Comparison of ENCODE assay signal across 1 fruit fly cellular context in the genomic region with DNA sequence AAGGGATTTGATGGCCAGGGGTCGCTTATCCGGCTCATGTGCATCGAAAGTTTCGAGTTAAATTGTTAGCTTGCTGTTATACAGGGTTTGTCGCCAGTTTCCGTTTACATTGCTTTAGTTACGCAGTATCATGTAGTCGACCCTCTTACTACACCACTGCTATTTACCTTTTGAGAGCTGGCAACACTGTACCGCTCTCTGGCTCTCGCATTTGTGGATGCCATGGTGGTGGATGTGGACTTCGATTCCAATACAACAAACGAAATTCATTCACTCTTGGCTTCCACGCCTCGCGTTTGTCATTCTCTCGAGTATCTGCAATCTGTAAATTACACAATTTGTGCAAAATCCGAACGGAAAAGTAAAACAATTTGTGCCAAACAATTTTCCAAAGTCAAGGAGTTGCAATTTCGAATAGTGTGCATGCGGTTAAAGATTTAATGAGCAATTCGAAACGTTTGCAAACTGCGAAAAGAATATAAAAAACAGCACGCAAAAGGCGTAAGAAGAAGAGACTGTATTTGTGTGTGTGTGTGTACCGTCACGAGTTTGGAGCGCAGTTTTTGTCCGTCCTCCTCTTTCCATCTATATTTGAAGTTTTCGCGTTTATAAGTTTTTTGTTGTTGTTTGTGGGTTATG.
TF ChIP-seq lines count a peak whose summit lies in the region.

No protein-coding gene starts in this region.

TF ChIP-seq in whole organism, embryonic, 481 proteins besides CTCF, POLR2A, EP300 and RAD21 (continued from another document and continues in another):
- TF ChIP-seq otp (GFP tag; IDR thresholded peaks at IDR 0.05; lab: Robert Waterston, UW) (no peak), emc (GFP tag; optimal IDR thresholded peaks at IDR 0.05; lab: Kevin White, UChicago) (no peak), pb (GFP tag; optimal IDR thresholded peaks at IDR 0.05; lab: Kevin White, UChicago) (no peak), CG10321 (GFP tag; IDR thresholded peaks at IDR 0.05; lab: Robert Waterston, UW) (no peak), Sin3A (optimal IDR thresholded peaks at IDR 0.05; lab: Kevin White, UChicago) (no peak), ci (GFP tag; IDR thresholded peaks at IDR 0.05; lab: Robert Waterston, UW) (peak; percentile 62; the same call in 2 of the 3 replicates), so (GFP tag; IDR thresholded peaks at IDR 0.05; lab: Robert Waterston, UW) (0 out of 3 replicates have a peak, but pooled peaks have one; percentile 18), dimm (GFP tag; IDR thresholded peaks at IDR 0.05; lab: Robert Waterston, UW) (no peak), Dref (GFP tag; IDR thresholded peaks at IDR 0.05; lab: Robert Waterston, UW) (no peak; the same call in 1 of the 2 replicates), CG31365 (tag; optimal IDR thresholded peaks at IDR 0.05; lab: Kevin White, UChicago) (no peak), NC2β (GFP tag; optimal IDR thresholded peaks at IDR 0.05; lab: Kevin White, UChicago) (no peak), sug (tag; optimal IDR thresholded peaks at IDR 0.05; lab: Kevin White, UChicago) (peak; percentile 38), PHDP (tag; optimal IDR thresholded peaks at IDR 0.05; lab: Kevin White, UChicago) (no peak), Trl (optimal IDR thresholded peaks at IDR 0.05; lab: Kevin White, UChicago) (peak; percentile 81 to 84), Trl (GFP tag; optimal IDR thresholded peaks at IDR 0.05; lab: Kevin White, UChicago) (peak; percentile 60), Ets65A (GFP tag; lab: Kevin White, UChicago) (no peak), Meics (GFP tag; optimal IDR thresholded peaks at IDR 0.05; lab: Kevin White, UChicago) (peak; percentile 30), jumu (GFP tag; optimal IDR thresholded peaks at IDR 0.05; lab: Kevin White, UChicago) (no peak), D (optimal IDR thresholded peaks at IDR 0.05; lab: Kevin White, UChicago) (no peak), D (GFP tag; optimal IDR thresholded peaks at IDR 0.05; lab: Kevin White, UChicago) (no peak), CG4730 (GFP tag; IDR thresholded peaks at IDR 0.05; lab: Robert Waterston, UW) (no peak), Nf-YB (GFP tag; optimal IDR thresholded peaks at IDR 0.05; lab: Kevin White, UChicago) (no peak), Fer1 (GFP tag; optimal IDR thresholded peaks at IDR 0.05; lab: Kevin White, UChicago) (peak; percentile 63), CG17361 (GFP tag; IDR thresholded peaks at IDR 0.05; lab: Robert Waterston, UW) (0 out of 3 replicates have a peak, but pooled peaks have one; percentile 23), HLH4C (GFP tag; IDR thresholded peaks at IDR 0.05; lab: Robert Waterston, UW; ENCODE audit: partially characterized antibody) (peak; percentile 100), Mad (GFP tag; optimal IDR thresholded peaks at IDR 0.05; lab: Kevin White, UChicago) (no peak), Abd-B (GFP tag; optimal IDR thresholded peaks at IDR 0.05; lab: Kevin White, UChicago) (no peak), Scr (GFP tag; IDR thresholded peaks at IDR 0.05; lab: Robert Waterston, UW; ENCODE audit: partially characterized antibody) (peak; percentile 88), C15 (GFP tag; IDR thresholded peaks at IDR 0.05; lab: Robert Waterston, UW) (no peak), chif (GFP tag; optimal IDR thresholded peaks at IDR 0.05; lab: Kevin White, UChicago) (no peak), CG30020 (tag; optimal IDR thresholded peaks at IDR 0.05; lab: Kevin White, UChicago) (no peak), CHES-1-like (GFP tag; optimal IDR thresholded peaks at IDR 0.05; lab: Kevin White, UChicago) (no peak), hb (GFP tag; IDR thresholded peaks at IDR 0.05; lab: Robert Waterston, UW; ENCODE audit: partially characterized antibody) (peak; percentile 100), Doc3 (GFP tag; IDR thresholded peaks at IDR 0.05; lab: Robert Waterston, UW; ENCODE audit: partially characterized antibody) (peak; percentile 80), CG17912 (GFP tag; optimal IDR thresholded peaks at IDR 0.05; lab: Kevin White, UChicago) (peak; percentile 30), CG14667 (GFP tag; IDR thresholded peaks at IDR 0.05; lab: Robert Waterston, UW) (no peak), CG7987 (GFP tag; optimal IDR thresholded peaks at IDR 0.05; lab: Kevin White, UChicago) (peak; percentile 35), Dad (GFP tag; optimal IDR thresholded peaks at IDR 0.05; lab: Kevin White, UChicago) (no peak), Hand (GFP tag; optimal IDR thresholded peaks at IDR 0.05; lab: Kevin White, UChicago) (peak; percentile 4), maf-S (GFP tag; optimal IDR thresholded peaks at IDR 0.05; lab: Kevin White, UChicago) (no peak), Deaf1 (tag; optimal IDR thresholded peaks at IDR 0.05; lab: Kevin White, UChicago) (peak; percentile 40), CG7745 (tag; optimal IDR thresholded peaks at IDR 0.05; lab: Kevin White, UChicago) (no peak), MESR4 (GFP tag; optimal IDR thresholded peaks at IDR 0.05; lab: Kevin White, UChicago) (peak; percentile 51), zfh2 (GFP tag; optimal IDR thresholded peaks at IDR 0.05; lab: Kevin White, UChicago) (no peak), ftz-f1 (GFP tag; optimal IDR thresholded peaks at IDR 0.05; lab: Kevin White, UChicago) (no peak), eyg (GFP tag; optimal IDR thresholded peaks at IDR 0.05; lab: Kevin White, UChicago) (no peak), CG17359 (tag; optimal IDR thresholded peaks at IDR 0.05; lab: Kevin White, UChicago) (peak; percentile 7), CG7556 (GFP tag; optimal IDR thresholded peaks at IDR 0.05; lab: Kevin White, UChicago) (peak; percentile 1), CG33213 (GFP tag; optimal IDR thresholded peaks at IDR 0.05; lab: Kevin White, UChicago) (no peak), CG14441 (GFP tag; IDR thresholded peaks at IDR 0.05; lab: Robert Waterston, UW) (no peak), gem (tag; optimal IDR thresholded peaks at IDR 0.05; lab: Kevin White, UChicago) (no peak), CG10462 (GFP tag; optimal IDR thresholded peaks at IDR 0.05; lab: Kevin White, UChicago) (no peak), CG9817 (tag; optimal IDR thresholded peaks at IDR 0.05; lab: Kevin White, UChicago) (no peak), CG1647 (GFP tag; optimal IDR thresholded peaks at IDR 0.05; lab: Kevin White, UChicago) (no peak), Mes4 (GFP tag; optimal IDR thresholded peaks at IDR 0.05; lab: Kevin White, UChicago) (peak; percentile 35), slou (GFP tag; optimal IDR thresholded peaks at IDR 0.05; lab: Kevin White, UChicago) (no peak), zen2 (GFP tag; IDR thresholded peaks at IDR 0.05; lab: Robert Waterston, UW; ENCODE audit: partially characterized antibody) (peak; percentile 99), chn (GFP tag; optimal IDR thresholded peaks at IDR 0.05; lab: Kevin White, UChicago) (peak; percentile 33), CG10979 (tag; optimal IDR thresholded peaks at IDR 0.05; lab: Kevin White, UChicago) (no peak), bbx (GFP tag; IDR thresholded peaks at IDR 0.05; lab: Robert Waterston, UW; ENCODE audit: partially characterized antibody) (peak; percentile 99), HLH3B (GFP tag; IDR thresholded peaks at IDR 0.05; lab: Robert Waterston, UW) (peak; percentile 52; the same call in 1 of the 2 replicates), Chrac-16 (GFP tag; optimal IDR thresholded peaks at IDR 0.05; lab: Kevin White, UChicago) (no peak), row (GFP tag; IDR thresholded peaks at IDR 0.05; lab: Robert Waterston, UW) (peak; percentile 93), Myb (GFP tag; optimal IDR thresholded peaks at IDR 0.05; lab: Kevin White, UChicago) (no peak), lab (GFP tag; optimal IDR thresholded peaks at IDR 0.05; lab: Kevin White, UChicago) (peak; percentile 38), CG7372 (GFP tag; IDR thresholded peaks at IDR 0.05; lab: Robert Waterston, UW) (no peak), repo (GFP tag; optimal IDR thresholded peaks at IDR 0.05; lab: Kevin White, UChicago) (no peak), Spps (tag; optimal IDR thresholded peaks at IDR 0.05; lab: Kevin White, UChicago) (no peak), zen (tag; optimal IDR thresholded peaks at IDR 0.05; lab: Kevin White, UChicago) (no peak), CG31388 (GFP tag; optimal IDR thresholded peaks at IDR 0.05; lab: Kevin White, UChicago) (no peak), Ets97D (GFP tag; optimal IDR thresholded peaks at IDR 0.05; lab: Kevin White, UChicago) (no peak), HmgZ (tag; optimal IDR thresholded peaks at IDR 0.05; lab: Kevin White, UChicago) (peak; percentile 31), Dip3 (GFP tag; optimal IDR thresholded peaks at IDR 0.05; lab: Kevin White, UChicago) (no peak), NFAT (GFP tag; IDR thresholded peaks at IDR 0.05; lab: Robert Waterston, UW) (peak; percentile 6; the same call in 1 of the 2 replicates), Atf3 (GFP tag; optimal IDR thresholded peaks at IDR 0.05; lab: Kevin White, UChicago) (no peak), ac (GFP tag; optimal IDR thresholded peaks at IDR 0.05; lab: Kevin White, UChicago) (no peak), CG14050 (GFP tag; IDR thresholded peaks at IDR 0.05; lab: Robert Waterston, UW) (no peak), CG32532 (GFP tag; IDR thresholded peaks at IDR 0.05; lab: Robert Waterston, UW) (peak; percentile 50; the same call in 1 of the 2 replicates), cad (GFP tag; optimal IDR thresholded peaks at IDR 0.05; lab: Kevin White, UChicago) (no peak), Fer2 (tag; optimal IDR thresholded peaks at IDR 0.05; lab: Kevin White, UChicago) (no peak), ranshi (GFP tag; IDR thresholded peaks at IDR 0.05; lab: Robert Waterston, UW) (no peak; the same call in 1 of the 2 replicates), ken (GFP tag; IDR thresholded peaks at IDR 0.05; lab: Robert Waterston, UW) (no peak), sna (GFP tag; IDR thresholded peaks at IDR 0.05; lab: Robert Waterston, UW; ENCODE audit: partially characterized antibody) (peak; percentile 91), Xrp1 (GFP tag; IDR thresholded peaks at IDR 0.05; lab: Robert Waterston, UW) (peak; percentile 41; the same call in 1 of the 2 replicates), CG10366 (GFP tag; IDR thresholded peaks at IDR 0.05; lab: Robert Waterston, UW) (no peak), grau (tag; optimal IDR thresholded peaks at IDR 0.05; lab: Kevin White, UChicago) (peak; percentile 8), Hmx (GFP tag; optimal IDR thresholded peaks at IDR 0.05; lab: Kevin White, UChicago) (no peak), amos (GFP tag; IDR thresholded peaks at IDR 0.05; lab: Robert Waterston, UW; ENCODE audit: partially characterized antibody) (peak; percentile 84), unc-4 (GFP tag; IDR thresholded peaks at IDR 0.05; lab: Robert Waterston, UW; ENCODE audit: partially characterized antibody) (peak; percentile 66), CG18764 (GFP tag; optimal IDR thresholded peaks at IDR 0.05; lab: Kevin White, UChicago) (no peak), HLHmδ (GFP tag; optimal IDR thresholded peaks at IDR 0.05; lab: Kevin White, UChicago) (peak; percentile 92), Hr78 (GFP tag; optimal IDR thresholded peaks at IDR 0.05; lab: Kevin White, UChicago) (peak in 1 of 2 experiments; percentile 7), CG10267 (tag; optimal IDR thresholded peaks at IDR 0.05; lab: Kevin White, UChicago) (no peak), CG31441 (GFP tag; IDR thresholded peaks at IDR 0.05; lab: Robert Waterston, UW) (no peak; the same call in 1 of the 2 replicates), danr (GFP tag; IDR thresholded peaks at IDR 0.05; lab: Robert Waterston, UW) (no peak), vnd (GFP tag; IDR thresholded peaks at IDR 0.05; lab: Robert Waterston, UW; ENCODE audit: partially characterized antibody) (peak; percentile 98), CG10274 (GFP tag; optimal IDR thresholded peaks at IDR 0.05; lab: Kevin White, UChicago) (no peak), CG34376 (GFP tag; optimal IDR thresholded peaks at IDR 0.05; lab: Kevin White, UChicago) (peak; percentile 80), bowl (GFP tag; IDR thresholded peaks at IDR 0.05; lab: Robert Waterston, UW) (no peak), CG3726 (GFP tag; IDR thresholded peaks at IDR 0.05; lab: Robert Waterston, UW) (no peak), scrt (GFP tag; optimal IDR thresholded peaks at IDR 0.05; lab: Kevin White, UChicago) (peak; percentile 49), Hsf (GFP tag; optimal IDR thresholded peaks at IDR 0.05; lab: Kevin White, UChicago) (no peak), Lhr (GFP tag; optimal IDR thresholded peaks at IDR 0.05; lab: Kevin White, UChicago) (no peak), nerfin-1 (tag; optimal IDR thresholded peaks at IDR 0.05; lab: Kevin White, UChicago) (peak; percentile 98), ssp (GFP tag; IDR thresholded peaks at IDR 0.05; lab: Robert Waterston, UW) (no peak), CG1024 (GFP tag; IDR thresholded peaks at IDR 0.05; lab: Robert Waterston, UW) (no peak), Usf (GFP tag; optimal IDR thresholded peaks at IDR 0.05; lab: Kevin White, UChicago) (no peak), psq (GFP tag; optimal IDR thresholded peaks at IDR 0.05; lab: Kevin White, UChicago) (no peak), dan (GFP tag; IDR thresholded peaks at IDR 0.05; lab: Robert Waterston, UW) (no peak), CG31224 (GFP tag; IDR thresholded peaks at IDR 0.05; lab: Robert Waterston, UW) (no peak), jigr1 (GFP tag; IDR thresholded peaks at IDR 0.05; lab: Robert Waterston, UW) (no peak), CG18011 (GFP tag; optimal IDR thresholded peaks at IDR 0.05; lab: Kevin White, UChicago) (no peak), NK7.1 (GFP tag; optimal IDR thresholded peaks at IDR 0.05; lab: Kevin White, UChicago) (no peak), sr (GFP tag; IDR thresholded peaks at IDR 0.05; lab: Robert Waterston, UW) (peak; percentile 13; the same call in 1 of the 3 replicates), CG7357 (GFP tag; IDR thresholded peaks at IDR 0.05; lab: Robert Waterston, UW) (no peak), trh (GFP tag; optimal IDR thresholded peaks at IDR 0.05; lab: Kevin White, UChicago) (no peak), CG16813 (GFP tag; IDR thresholded peaks at IDR 0.05; lab: Robert Waterston, UW; ENCODE audit: partially characterized antibody) (peak; percentile 97), Rfx (GFP tag; IDR thresholded peaks at IDR 0.05; lab: Robert Waterston, UW) (peak; percentile 52), Jarid2 (GFP tag; optimal IDR thresholded peaks at IDR 0.05; lab: Kevin White, UChicago) (peak; percentile 50), MBD-R2 (GFP tag; IDR thresholded peaks at IDR 0.05; lab: Robert Waterston, UW) (peak; percentile 17; the same call in 1 of the 2 replicates), Side (GFP tag; optimal IDR thresholded peaks at IDR 0.05; lab: Kevin White, UChicago) (no peak), dmrt99B (tag; optimal IDR thresholded peaks at IDR 0.05; lab: Kevin White, UChicago) (no peak), CG11695 (GFP tag; IDR thresholded peaks at IDR 0.05; lab: Robert Waterston, UW) (peak; percentile 65; the same call in 2 of the 3 replicates), CG2875 (GFP tag; optimal IDR thresholded peaks at IDR 0.05; lab: Kevin White, UChicago) (no peak), CG11247 (GFP tag; IDR thresholded peaks at IDR 0.05; lab: Robert Waterston, UW) (no peak), Med (GFP tag; lab: Kevin White, UChicago) (peak; percentile 90)
